Worm (Caenorhabditis elegans) whole organism, L4 larva: ENCODE results near the gene srab-23.

Source experiments
- F10B5.3 ChIP-seq: sonication (generic microtip); optimal IDR thresholded peaks from 2 replicates; lab custom pipeline; 2016; ENCODE audit warnings: mild to moderate bottlenecking, missing genetic modification characterization, missing compliant biosample characterization
- F37D6.2 ChIP-seq: sonication (generic microtip); optimal IDR thresholded peaks from 2 replicates; lab custom pipeline; 2016; ENCODE audit warnings: mild to moderate bottlenecking, missing genetic modification characterization, missing compliant biosample characterization
- Y105C5A.15 ChIP-seq: fragments of 200-800 bp; sonication (Bioruptor generic); IDR thresholded peaks from 2 replicates; pipeline ENCODE4 v1.3.6; 2022; ENCODE audit warnings: missing genetic modification characterization, missing compliant biosample characterization
- Y75B8A.6 ChIP-seq: fragments of 200-800 bp; sonication (Bioruptor generic); IDR thresholded peaks from 2 replicates; pipeline ENCODE4 v1.3.6; 2022; ENCODE audit warnings: missing genetic modification reagents, missing genetic modification characterization, missing compliant biosample characterization
- ZK337.2 ChIP-seq: fragments of 200-800 bp; sonication (Bioruptor generic); IDR thresholded peaks from 2 replicates; pipeline ENCODE4 v1.3.6; 2022; ENCODE audit warnings: missing genetic modification reagents, missing genetic modification characterization, missing compliant biosample characterization
- ZK546.5 ChIP-seq, 2 experiments: sonication (generic microtip); optimal IDR thresholded peaks; 2 replicates each; lab custom pipeline; 2017; ENCODE audit warnings: missing biosample characterization in 2 of 2, missing genetic modification characterization in 2 of 2
- aha-1 ChIP-seq: fragments of 150-350 bp; peaks from one replicate; lab custom pipeline; 2014; ENCODE audit warnings: missing biosample characterization, missing genetic modification characterization
- ama-1 ChIP-seq: fragments of 150-350 bp; optimal IDR thresholded peaks from 2 replicates; lab custom pipeline; 2014; ENCODE audit warnings: inconsistent platforms, mixed read lengths
- attf-4 ChIP-seq: sonication (generic microtip); optimal IDR thresholded peaks from 3 replicates; lab custom pipeline; 2017; ENCODE audit warnings: missing biosample characterization, missing genetic modification characterization
- ceh-28 ChIP-seq: fragments of 150-350 bp; optimal IDR thresholded peaks from 2 replicates; lab custom pipeline; 2014; ENCODE audit warnings: missing biosample characterization, missing genetic modification reagents, missing genetic modification characterization
- ceh-62 ChIP-seq: sonication (generic microtip); optimal IDR thresholded peaks from 2 replicates; lab custom pipeline; 2017; ENCODE audit warnings: missing biosample characterization, missing genetic modification characterization
- daf-8 ChIP-seq: fragments of 200-800 bp; sonication (Bioruptor generic); IDR thresholded peaks from 2 replicates; pipeline ENCODE4 v1.3.6; 2022; ENCODE audit warnings: missing genetic modification characterization, missing compliant biosample characterization
- dmd-6 ChIP-seq: fragments of 200-800 bp; sonication (Bioruptor generic); IDR thresholded peaks from 2 replicates; pipeline ENCODE4 v1.3.6; 2022; ENCODE audit warnings: missing genetic modification reagents, missing genetic modification characterization, missing compliant biosample characterization
- dmd-8 ChIP-seq: fragments of 200-800 bp; sonication (Bioruptor generic); IDR thresholded peaks from 2 replicates; pipeline ENCODE4 v1.3.6; 2022; ENCODE audit warnings: missing genetic modification characterization, missing compliant biosample characterization
- dmd-9 ChIP-seq: fragments of 200-800 bp; sonication (Bioruptor generic); IDR thresholded peaks from 2 replicates; pipeline ENCODE4 v1.3.6; 2022; ENCODE audit warnings: missing genetic modification reagents, missing genetic modification characterization, missing compliant biosample characterization
- duxl-1 ChIP-seq: sonication (generic microtip); optimal IDR thresholded peaks from 2 replicates; lab custom pipeline; 2016; ENCODE audit warnings: mild to moderate bottlenecking, missing genetic modification characterization, moderate library complexity, missing compliant biosample characterization; ENCODE audit not compliant: poor library complexity
- egl-27 ChIP-seq: sonication (generic microtip); optimal IDR thresholded peaks from 3 replicates; lab custom pipeline; 2017; ENCODE audit warnings: missing biosample characterization, missing genetic modification reagents, missing genetic modification characterization
- fkh-10 ChIP-seq: fragments of 150-350 bp; optimal IDR thresholded peaks from 2 replicates; lab custom pipeline; 2014; ENCODE audit warnings: missing biosample characterization, missing genetic modification reagents, missing genetic modification characterization
- gei-8 ChIP-seq: fragments of 200-800 bp; sonication (Bioruptor generic); optimal IDR thresholded peaks from 2 replicates; lab custom pipeline; 2018; ENCODE audit warnings: mild to moderate bottlenecking, missing genetic modification characterization, missing compliant biosample characterization
- jun-1 ChIP-seq: fragments of 150-350 bp; optimal IDR thresholded peaks from 2 replicates; lab custom pipeline; 2014; ENCODE audit warnings: missing biosample characterization, missing genetic modification reagents, missing genetic modification characterization
- lim-7 ChIP-seq: fragments of 200-800 bp; sonication (Bioruptor generic); IDR thresholded peaks from 2 replicates; pipeline ENCODE4 v1.3.6; 2022; ENCODE audit warnings: missing genetic modification characterization, missing compliant biosample characterization
- lin-38 ChIP-seq: fragments of 200-800 bp; sonication (Bioruptor generic); IDR thresholded peaks from 2 replicates; pipeline ENCODE4 v1.3.6; 2022; ENCODE audit warnings: missing genetic modification reagents, missing genetic modification characterization, missing compliant biosample characterization
- lsy-2 ChIP-seq, 2 experiments: fragments of 150-350 bp in 1 of 2; sonication (generic microtip) in 1 of 2; optimal IDR thresholded peaks; 2 replicates each; lab custom pipeline; 2014 to 2017; ENCODE audit warnings: missing biosample characterization in 2 of 2, missing genetic modification characterization in 2 of 2
- madf-9 ChIP-seq: fragments of 200-800 bp; sonication (Bioruptor generic); conservative IDR thresholded peaks from 2 replicates; pipeline ENCODE4 v1.3.6; 2022; ENCODE audit warnings: missing genetic modification reagents, missing genetic modification characterization, missing compliant biosample characterization
- mdt-29 ChIP-seq: fragments of 200-800 bp; sonication (Bioruptor generic); IDR thresholded peaks from 2 replicates; pipeline ENCODE4 v1.3.6; 2022; ENCODE audit warnings: missing genetic modification reagents, missing genetic modification characterization, missing compliant biosample characterization
- mxl-3 ChIP-seq: fragments of 200-800 bp; sonication (Bioruptor generic); optimal IDR thresholded peaks from 2 replicates; lab custom pipeline; 2018; ENCODE audit warnings: mild to moderate bottlenecking, missing genetic modification characterization, missing compliant biosample characterization
- nhr-10 ChIP-seq: fragments of 150-350 bp; optimal IDR thresholded peaks from 2 replicates; lab custom pipeline; 2014; ENCODE audit warnings: missing biosample characterization, missing genetic modification characterization
- nhr-11 ChIP-seq: fragments of 150-350 bp; optimal IDR thresholded peaks from 2 replicates; lab custom pipeline; 2014; ENCODE audit warnings: missing biosample characterization, missing genetic modification characterization
- nhr-28 ChIP-seq: fragments of 150-350 bp; optimal IDR thresholded peaks from 2 replicates; lab custom pipeline; 2014; ENCODE audit warnings: missing biosample characterization, missing genetic modification characterization
- nhr-42 ChIP-seq: fragments of 200-800 bp; sonication (Bioruptor generic); IDR thresholded peaks from 2 replicates; pipeline ENCODE4 v1.3.6; 2022; ENCODE audit warnings: missing genetic modification characterization, missing compliant biosample characterization
- nhr-76 ChIP-seq: fragments of 150-350 bp; optimal IDR thresholded peaks from 2 replicates; lab custom pipeline; 2014; ENCODE audit warnings: missing biosample characterization, missing genetic modification characterization
- nhr-77 ChIP-seq: fragments of 150-350 bp; optimal IDR thresholded peaks from 2 replicates; lab custom pipeline; 2014; ENCODE audit warnings: missing biosample characterization, missing genetic modification characterization
- php-3 ChIP-seq: fragments of 200-800 bp; sonication (Bioruptor generic); IDR thresholded peaks from 2 replicates; pipeline ENCODE4 v1.3.6; 2022; ENCODE audit warnings: missing genetic modification reagents, missing genetic modification characterization, missing compliant biosample characterization
- pqm-1 ChIP-seq: sonication (generic microtip); optimal IDR thresholded peaks from 2 replicates; lab custom pipeline; 2017; ENCODE audit warnings: missing biosample characterization, missing genetic modification characterization
- rbr-2 ChIP-seq: sonication (generic microtip); optimal IDR thresholded peaks from 2 replicates; lab custom pipeline; 2016; ENCODE audit warnings: missing genotype, missing genetic modification characterization, missing compliant biosample characterization
- sdz-12 ChIP-seq: fragments of 200-800 bp; sonication (Bioruptor generic); optimal IDR thresholded peaks from 2 replicates; lab custom pipeline; 2018; ENCODE audit warnings: mild to moderate bottlenecking, missing genetic modification characterization, missing compliant biosample characterization
- snpc-1.2 ChIP-seq: fragments of 200-800 bp; sonication (Bioruptor generic); IDR thresholded peaks from 2 replicates; pipeline ENCODE4 v1.3.6; 2022; ENCODE audit warnings: missing genetic modification reagents, missing genetic modification characterization, missing compliant biosample characterization
- spr-1 ChIP-seq: sonication (generic microtip); optimal IDR thresholded peaks from 2 replicates; lab custom pipeline; 2016; ENCODE audit warnings: mild to moderate bottlenecking, missing genetic modification characterization, missing compliant biosample characterization
- unc-62 ChIP-seq, 3 experiments: fragments of 150-350 bp in 1 of 3; sonication (generic microtip); optimal IDR thresholded peaks in 2 of 3; peaks in 1 of 3; 1 replicate in 1 of 3; 2 replicates in 2 of 3; lab custom pipeline; 2014 to 2017; ENCODE audit warnings: missing biosample characterization in 3 of 3, missing genetic modification characterization in 3 of 3, missing genetic modification reagents in 3 of 3, missing genotype in 1 of 3
- vab-7 ChIP-seq: fragments of 200-800 bp; sonication (Bioruptor generic); IDR thresholded peaks from 2 replicates; pipeline ENCODE4 v1.3.6; 2022; ENCODE audit warnings: missing genetic modification reagents, missing genetic modification characterization, missing compliant biosample characterization

srab-23 gene

ce11 chrV:2008412-2008811 lies 27.0 kb downstream of the srab-23 start (continued):
- TF ChIP-seq gei-8 (GFP tag; lab: Kevin White, UChicago) (no peak), nhr-28 (tag; lab: Kevin White, UChicago) (peak; percentile 54), nhr-76 (no peak), mxl-3 (GFP tag; lab: Kevin White, UChicago) (peak; percentile 3), Y75B8A.6 (GFP tag; lab: Robert Waterston, UW) (no peak), attf-4 (no peak), rbr-2 (tag; lab: Kevin White, UChicago) (peak; percentile 46), snpc-1.2 (peak; percentile 59; the same call in 1 of the 2 replicates), sdz-12 (GFP tag; lab: Kevin White, UChicago) (no peak), vab-7 (GFP tag; lab: Robert Waterston, UW) (no peak), daf-8 (GFP tag; lab: Robert Waterston, UW) (no peak), ceh-62 (tag; lab: Kevin White, UChicago) (no peak), lsy-2 (tag; optimal IDR thresholded peaks at IDR 0.05; lab: Kevin White, UChicago) (peak; percentile 47 to 96), madf-9 (GFP tag; lab: Robert Waterston, UW) (0 out of 2 replicates have a peak, but pooled peaks have one; percentile 33), lin-38 (GFP tag; lab: Robert Waterston, UW) (peak; percentile 88), egl-27 (tag; lab: Kevin White, UChicago) (no peak), php-3 (no peak), fkh-10 (no peak), lim-7 (GFP tag; lab: Robert Waterston, UW) (no peak), F10B5.3 (tag; lab: Kevin White, UChicago) (no peak), dmd-9 (no peak), aha-1 (tag; lab: Kevin White, UChicago) (no peak), Y105C5A.15 (GFP tag; lab: Robert Waterston, UW) (no peak), duxl-1 (tag; lab: Kevin White, UChicago) (peak; percentile 64), nhr-42 (GFP tag; lab: Robert Waterston, UW) (peak; percentile 47; the same call in 1 of the 2 replicates), ZK546.5 (tag; optimal IDR thresholded peaks at IDR 0.05; lab: Kevin White, UChicago) (no peak), mdt-29 (GFP tag; lab: Robert Waterston, UW) (no peak), ZK337.2 (no peak), nhr-11 (tag; lab: Kevin White, UChicago) (no peak), ceh-28 (tag; lab: Kevin White, UChicago) (no peak), spr-1 (tag; lab: Kevin White, UChicago) (no peak), nhr-10 (tag; lab: Kevin White, UChicago) (no peak), jun-1 (no peak)

DNA sequence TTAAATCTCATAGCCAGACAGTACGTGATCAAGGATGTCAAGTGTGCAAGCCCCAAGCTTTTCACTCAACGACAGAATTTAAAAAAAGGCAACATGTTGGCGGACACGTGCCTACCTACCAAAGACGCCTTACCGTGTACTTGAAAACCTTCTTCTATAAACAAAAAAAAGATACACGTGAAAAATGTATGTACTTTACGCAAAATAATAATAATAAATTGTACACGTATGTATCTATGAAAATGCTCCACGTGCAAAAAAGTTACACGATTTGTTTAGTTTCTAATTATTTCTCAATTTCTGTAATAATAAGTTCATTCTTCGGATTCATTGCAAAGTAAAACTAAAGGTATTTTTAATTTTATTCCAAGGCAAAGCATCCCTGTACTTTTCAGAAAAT lies 30.8 kb downstream of the srab-23 start, which contains the start of gene cysl-4:
Gene cysl-4 (plus strand): TSS at position 301 of the 400 bp plus-strand sequence.
- TF ChIP-seq unc-62 (GFP tag; optimal IDR thresholded peaks at IDR 0.05 in 1 of 2; lab: Kevin White, UChicago) (peak in 1 of 2 experiments; percentile 16), unc-62 (tag; optimal IDR thresholded peaks at IDR 0.05; lab: Kevin White, UChicago) (no peak), ama-1 (lab: Kevin White, UChicago) (no peak)

- TF ChIP-seq dmd-6 (GFP tag; lab: Robert Waterston, UW): no peak
- TF ChIP-seq F37D6.2 (tag; lab: Kevin White, UChicago): no peak
- no peak for TF ChIP-seq pqm-1 (tag; lab: Kevin White, UChicago)
- TF ChIP-seq nhr-42 (GFP tag; lab: Robert Waterston, UW): no peak
- TF ChIP-seq dmd-8: no peak
- TF ChIP-seq nhr-77 (tag; lab: Kevin White, UChicago): no peak
Measured at ce11 chrV:2004229-2004628, 31.2 kb downstream of the srab-23 start, which contains the start of gene clec-206. Gene clec-206, minus strand, starts transcription at chrV:2004329.
